Worm (Caenorhabditis elegans) whole organism, L1 larva: Measurements from ENCODE around the gene nhr-153.

Source experiments
- aha-1 ChIP-seq: fragments of 150-350 bp; optimal IDR thresholded peaks from 2 replicates; lab custom pipeline; 2014; ENCODE audit warnings: missing biosample characterization, missing genetic modification characterization
- elt-3 ChIP-seq, 6 experiments: fragments of 150-350 bp in 1 of 6; sonication (generic microtip); optimal IDR thresholded peaks; 2 replicates each; lab custom pipeline; 2017 to 2018; ENCODE audit warnings: missing biosample characterization in 6 of 6, missing genetic modification characterization in 6 of 6, inconsistent platforms in 1 of 6
- fkh-10 ChIP-seq: sonication (generic microtip); optimal IDR thresholded peaks from 2 replicates; lab custom pipeline; 2017; ENCODE audit warnings: missing biosample characterization, missing genetic modification reagents, missing genetic modification characterization
- hlh-4 ChIP-seq: sonication (generic microtip); optimal IDR thresholded peaks from 2 replicates; lab custom pipeline; 2016; ENCODE audit warnings: mild to moderate bottlenecking, missing genetic modification characterization, missing compliant biosample characterization
- jun-1 ChIP-seq: fragments of 150-350 bp; optimal IDR thresholded peaks from 2 replicates; lab custom pipeline; 2014; ENCODE audit warnings: missing biosample characterization, missing genetic modification reagents, missing genetic modification characterization
- nhr-76 ChIP-seq: sonication (generic microtip); optimal IDR thresholded peaks from 2 replicates; lab custom pipeline; 2017; ENCODE audit warnings: missing biosample characterization, missing genetic modification characterization
- skn-1 ChIP-seq: fragments of 150-350 bp; optimal IDR thresholded peaks from 2 replicates; lab custom pipeline; 2014; ENCODE audit warnings: missing biosample characterization, missing genetic modification characterization
- unc-98 ChIP-seq: fragments of 200-800 bp; sonication (Bioruptor generic); IDR thresholded peaks from 2 replicates; pipeline ENCODE4 v1.3.6; 2022; ENCODE audit warnings: missing genetic modification characterization, missing compliant biosample characterization

DNA sequence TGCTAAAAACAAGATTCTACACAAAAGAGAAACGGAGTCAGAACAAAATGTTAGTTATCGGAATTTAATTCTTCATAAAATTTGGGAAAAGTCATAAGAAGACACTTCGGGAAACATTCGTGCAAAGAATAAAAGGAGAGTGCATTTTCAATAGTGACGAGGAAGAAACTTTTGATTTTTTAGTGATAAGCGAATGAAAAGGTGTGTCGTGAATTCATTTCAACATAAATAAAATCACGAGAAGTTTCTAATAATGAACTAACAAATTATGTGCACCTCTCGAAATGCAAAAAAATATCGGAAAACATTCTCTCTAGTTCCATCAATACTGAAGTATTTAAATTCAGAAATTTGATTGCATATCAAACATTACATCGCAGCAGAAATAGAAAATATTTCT is 28.0 kb upstream of the nhr-153 start:
- no peak for TF ChIP-seq fkh-10 (GFP tag; lab: Kevin White, UChicago)
- TF ChIP-seq jun-1, result no peak
- no peak for TF ChIP-seq hlh-4 (tag; lab: Kevin White, UChicago)
- no peak for TF ChIP-seq elt-3 (tag; optimal IDR thresholded peaks at IDR 0.05; lab: Kevin White, UChicago)
- TF ChIP-seq unc-98, result no peak
- TF ChIP-seq skn-1 (tag; lab: Kevin White, UChicago), result no peak
- no peak for TF ChIP-seq nhr-76 (tag; lab: Kevin White, UChicago)
- no peak for TF ChIP-seq aha-1 (tag; lab: Kevin White, UChicago)
